Fruit fly (Drosophila melanogaster) whole organism, embryonic: ENCODE measurements around the gene Wbp2.

Experiments
- Atf-2 ChIP-seq: fragments of 200-800 bp; sonication (Bioruptor generic); optimal IDR thresholded peaks from 2 replicates; lab custom pipeline; 2016; ENCODE audit warnings: missing biosample characterization, missing genetic modification characterization
- Bteb2 ChIP-seq: fragments of 200-800 bp; sonication (Bioruptor generic); optimal IDR thresholded peaks from 2 replicates; lab custom pipeline; 2016; ENCODE audit warnings: missing biosample characterization, missing genetic modification characterization
- CG10654 ChIP-seq: fragments of 200-800 bp; sonication (Bioruptor generic); optimal IDR thresholded peaks from 2 replicates; lab custom pipeline; 2016; ENCODE audit warnings: missing biosample characterization, missing genetic modification characterization
- CG12744 ChIP-seq: fragments of 200-800 bp; sonication (Bioruptor generic); optimal IDR thresholded peaks from 2 replicates; lab custom pipeline; 2016; ENCODE audit warnings: missing biosample characterization, missing genetic modification characterization
- CG14860 ChIP-seq: fragments of 200-800 bp; sonication (Bioruptor generic); IDR thresholded peaks from 3 replicates; pipeline ENCODE4 v1.3.6; 2022; ENCODE audit warnings: missing biosample characterization, missing genetic modification characterization; ENCODE audit not compliant: partially characterized antibody
- CG15514 ChIP-seq: fragments of 200-800 bp; sonication (Bioruptor generic); optimal IDR thresholded peaks from 3 replicates; lab custom pipeline; 2017; ENCODE audit warnings: missing biosample characterization, missing genetic modification characterization, mild to moderate bottlenecking, moderate library complexity, missing genetic modification reagents
- CG16863 ChIP-seq: fragments of 200-800 bp; sonication (Bioruptor generic); optimal IDR thresholded peaks from 3 replicates; lab custom pipeline; 2016; ENCODE audit warnings: missing biosample characterization, missing genetic modification characterization
- CG1792 ChIP-seq: fragments of 200-800 bp; sonication (Bioruptor generic); optimal IDR thresholded peaks from 2 replicates; lab custom pipeline; 2016; ENCODE audit warnings: missing biosample characterization, missing genetic modification characterization
- CG2889 ChIP-seq: fragments of 200-800 bp; sonication (Bioruptor generic); IDR thresholded peaks from 3 replicates; pipeline ENCODE4 v1.3.6; 2022; ENCODE audit warnings: missing biosample characterization, missing genetic modification characterization
- CG30020 ChIP-seq: fragments of 200-800 bp; optimal IDR thresholded peaks from 2 replicates; lab custom pipeline; 2019; ENCODE audit warnings: missing biosample characterization, mild to moderate bottlenecking, missing genetic modification characterization, moderate library complexity
- CG4820 ChIP-seq: fragments of 200-800 bp; sonication (Bioruptor generic); optimal IDR thresholded peaks from 3 replicates; lab custom pipeline; 2016; ENCODE audit warnings: missing biosample characterization, missing genetic modification characterization
- CG4854 ChIP-seq: fragments of 200-800 bp; sonication (Bioruptor generic); optimal IDR thresholded peaks from 2 replicates; lab custom pipeline; 2016; ENCODE audit warnings: missing biosample characterization, missing genetic modification characterization, inconsistent platforms
- CG8290 ChIP-seq, 3 experiments: fragments of 200-800 bp; sonication (Bioruptor generic); optimal IDR thresholded peaks; 2 replicates each; lab custom pipeline; 2016 to 2019; ENCODE audit warnings: missing biosample characterization in 3 of 3, missing genetic modification characterization in 3 of 3, mild to moderate bottlenecking in 2 of 3, moderate library complexity in 1 of 3
- CG8359 ChIP-seq: fragments of 200-800 bp; sonication (Bioruptor generic); optimal IDR thresholded peaks from 2 replicates; lab custom pipeline; 2017; ENCODE audit warnings: missing biosample characterization, mild to moderate bottlenecking, missing genetic modification characterization, borderline replicate concordance
- CkIIα-i1 ChIP-seq: fragments of 200-800 bp; sonication (Bioruptor generic); IDR thresholded peaks from 2 replicates; pipeline ENCODE4 v1.3.6; 2022; ENCODE audit warnings: missing biosample characterization, missing genetic modification characterization
- D19A ChIP-seq: fragments of 200-800 bp; optimal IDR thresholded peaks from 3 replicates; lab custom pipeline; 2019; ENCODE audit warnings: missing biosample characterization, mild to moderate bottlenecking, missing genetic modification characterization, moderate library complexity
- Dad ChIP-seq: fragments of 200-800 bp; sonication (Bioruptor generic); optimal IDR thresholded peaks from 3 replicates; lab custom pipeline; 2016; ENCODE audit warnings: missing biosample characterization, missing genetic modification characterization
- Dip2 ChIP-seq: fragments of 200-800 bp; sonication (Bioruptor generic); IDR thresholded peaks from 2 replicates; pipeline ENCODE4 v1.3.6; 2022; ENCODE audit warnings: missing biosample characterization, missing genetic modification characterization
- Doc3 ChIP-seq: fragments of 200-800 bp; sonication (Bioruptor generic); IDR thresholded peaks from 3 replicates; pipeline ENCODE4 v1.3.6; 2022; ENCODE audit warnings: missing biosample characterization, missing genetic modification characterization; ENCODE audit not compliant: partially characterized antibody
- Dp ChIP-seq: fragments of 200-800 bp; sonication (Bioruptor generic); optimal IDR thresholded peaks from 2 replicates; lab custom pipeline; 2018; ENCODE audit warnings: missing biosample characterization, mild to moderate bottlenecking, missing genetic modification characterization, moderate library complexity
- Hey ChIP-seq: fragments of 200-800 bp; sonication (Bioruptor generic); optimal IDR thresholded peaks from 3 replicates; lab custom pipeline; 2018; ENCODE audit warnings: missing biosample characterization, mild to moderate bottlenecking, missing genetic modification characterization
- Hr39 ChIP-seq: fragments of >200 bp; optimal IDR thresholded peaks from 2 replicates; lab custom pipeline; 2017
- Lpt ChIP-seq: fragments of >200 bp; optimal IDR thresholded peaks from 2 replicates; lab custom pipeline; 2018; ENCODE audit warnings: missing biosample characterization, missing genetic modification characterization
- NK7.1 ChIP-seq: fragments of 200-800 bp; sonication (Bioruptor generic); optimal IDR thresholded peaks from 3 replicates; lab custom pipeline; 2016; ENCODE audit warnings: missing biosample characterization, missing genetic modification characterization
- Oli ChIP-seq: fragments of 200-800 bp; sonication (Bioruptor generic); optimal IDR thresholded peaks from 2 replicates; lab custom pipeline; 2018; ENCODE audit warnings: missing biosample characterization, mild to moderate bottlenecking, missing genetic modification characterization, moderate library complexity
- Pdp1 ChIP-seq, 2 experiments: fragments of 200-800 bp; sonication (Bioruptor generic); optimal IDR thresholded peaks; 3 replicates each; lab custom pipeline; 2016; ENCODE audit warnings: missing biosample characterization in 2 of 2, missing genetic modification characterization in 2 of 2, mild to moderate bottlenecking in 1 of 2, moderate library complexity in 1 of 2
- Rx ChIP-seq: fragments of 200-800 bp; sonication (Bioruptor generic); IDR thresholded peaks from 2 replicates; pipeline ENCODE4 v1.3.6; 2022; ENCODE audit warnings: missing biosample characterization, missing genetic modification characterization
- Taf1 ChIP-seq: fragments of 200-800 bp; sonication (Bioruptor generic); IDR thresholded peaks from 2 replicates; pipeline ENCODE4 v1.3.6; 2022; ENCODE audit warnings: missing biosample characterization, missing genetic modification characterization
- Xrp1 ChIP-seq: fragments of 200-800 bp; sonication (Bioruptor generic); IDR thresholded peaks from 2 replicates; pipeline ENCODE4 v1.3.6; 2022; ENCODE audit warnings: missing biosample characterization, missing genetic modification characterization
- amos ChIP-seq: fragments of 200-800 bp; sonication (Bioruptor generic); IDR thresholded peaks from 2 replicates; pipeline ENCODE4 v1.3.6; 2022; ENCODE audit warnings: missing biosample characterization, missing genetic modification characterization; ENCODE audit not compliant: partially characterized antibody
- bab2 ChIP-seq: fragments of 200-800 bp; sonication (Bioruptor generic); optimal IDR thresholded peaks from 2 replicates; lab custom pipeline; 2016; ENCODE audit warnings: missing biosample characterization, missing genetic modification characterization
- chm ChIP-seq: fragments of 200-800 bp; sonication (Bioruptor generic); IDR thresholded peaks from 2 replicates; pipeline ENCODE4 v1.3.6; 2022; ENCODE audit warnings: missing biosample characterization, missing genetic modification characterization
- dimm ChIP-seq: fragments of 200-800 bp; sonication (Bioruptor generic); IDR thresholded peaks from 2 replicates; pipeline ENCODE4 v1.3.6; 2022; ENCODE audit warnings: missing biosample characterization, missing genetic modification characterization
- fd64A ChIP-seq: fragments of 200-800 bp; sonication (Bioruptor generic); optimal IDR thresholded peaks from 3 replicates; lab custom pipeline; 2018; ENCODE audit warnings: missing biosample characterization, mild to moderate bottlenecking, missing genetic modification characterization
- grn ChIP-seq: fragments of 200-800 bp; sonication (Bioruptor generic); optimal IDR thresholded peaks from 3 replicates; lab custom pipeline; 2017; ENCODE audit warnings: missing biosample characterization, missing genetic modification characterization
- gsb-n ChIP-seq: fragments of 200-800 bp; sonication (Bioruptor generic); optimal IDR thresholded peaks from 3 replicates; lab custom pipeline; 2018; ENCODE audit warnings: missing biosample characterization, mild to moderate bottlenecking, missing genetic modification characterization
- gt ChIP-seq: fragments of 200-800 bp; sonication (Bioruptor generic); IDR thresholded peaks from 2 replicates; pipeline ENCODE4 v1.3.6; 2022; ENCODE audit warnings: missing biosample characterization, missing genetic modification characterization
- jumu ChIP-seq: fragments of 200-800 bp; sonication (Bioruptor generic); optimal IDR thresholded peaks from 3 replicates; lab custom pipeline; 2016; ENCODE audit warnings: missing biosample characterization, missing genetic modification characterization
- lab ChIP-seq: fragments of 200-800 bp; sonication (Bioruptor generic); optimal IDR thresholded peaks from 3 replicates; lab custom pipeline; 2017; ENCODE audit warnings: missing biosample characterization, missing genetic modification characterization, mild to moderate bottlenecking, moderate library complexity, missing genetic modification reagents
- lilli ChIP-seq: fragments of 200-800 bp; sonication (Bioruptor generic); optimal IDR thresholded peaks from 3 replicates; lab custom pipeline; 2016; ENCODE audit warnings: missing biosample characterization, missing genetic modification characterization
- lmd ChIP-seq: fragments of 200-800 bp; sonication (Bioruptor generic); IDR thresholded peaks from 2 replicates; pipeline ENCODE4 v1.3.6; 2022; ENCODE audit warnings: missing biosample characterization, missing genetic modification characterization
- mld ChIP-seq: fragments of 200-800 bp; sonication (Bioruptor generic); IDR thresholded peaks from 3 replicates; pipeline ENCODE4 v1.3.6; 2022; ENCODE audit warnings: missing biosample characterization, missing genetic modification characterization; ENCODE audit not compliant: partially characterized antibody
- peb ChIP-seq: fragments of 200-800 bp; sonication (Bioruptor generic); IDR thresholded peaks from 2 replicates; pipeline ENCODE4 v1.3.6; 2022; ENCODE audit warnings: missing biosample characterization, missing genetic modification characterization
- pita ChIP-seq: fragments of 200-800 bp; sonication (Bioruptor generic); optimal IDR thresholded peaks from 2 replicates; lab custom pipeline; 2017; ENCODE audit warnings: missing biosample characterization, mild to moderate bottlenecking, missing genetic modification characterization
- sisA ChIP-seq: fragments of 200-800 bp; sonication (Bioruptor generic); IDR thresholded peaks from 2 replicates; pipeline ENCODE4 v1.3.6; 2022; ENCODE audit warnings: missing biosample characterization, missing genetic modification characterization
- slp2 ChIP-seq: fragments of 200-800 bp; sonication (Bioruptor generic); optimal IDR thresholded peaks from 2 replicates; lab custom pipeline; 2016; ENCODE audit warnings: missing biosample characterization, missing genetic modification characterization
- stwl ChIP-seq: fragments of 200-800 bp; sonication (Bioruptor generic); optimal IDR thresholded peaks from 3 replicates; lab custom pipeline; 2018; ENCODE audit warnings: missing biosample characterization, mild to moderate bottlenecking, missing genetic modification characterization, moderate library complexity
- tup ChIP-seq: fragments of 200-800 bp; sonication (Bioruptor generic); optimal IDR thresholded peaks from 2 replicates; lab custom pipeline; 2016; ENCODE audit warnings: missing biosample characterization, mild to moderate bottlenecking, missing genetic modification characterization, moderate library complexity
- usp ChIP-seq: fragments of >200 bp; optimal IDR thresholded peaks from 2 replicates; lab custom pipeline; 2017; ENCODE audit warnings: missing biosample characterization, missing genetic modification characterization
- zfh1 ChIP-seq: fragments of 200-800 bp; sonication (Bioruptor generic); IDR thresholded peaks from 3 replicates; pipeline ENCODE4 v1.3.6; 2022; ENCODE audit warnings: missing biosample characterization, missing genetic modification characterization

Gene Wbp2

dm6 chr3L:12803159-12804034, 46.6 kb upstream of the Wbp2 start (continued):
- TF ChIP-seq Doc3: no peak
- TF ChIP-seq CG8290 (GFP tag; optimal IDR thresholded peaks at IDR 0.05; lab: Kevin White, UChicago): no peak
- no peak for TF ChIP-seq CG8290 (tag; optimal IDR thresholded peaks at IDR 0.05; lab: Kevin White, UChicago)
- TF ChIP-seq jumu (GFP tag; lab: Kevin White, UChicago): no peak
- TF ChIP-seq CG4820 (GFP tag; lab: Kevin White, UChicago): no peak
- TF ChIP-seq sisA (GFP tag; lab: Robert Waterston, UW): peak; percentile 17; the same call in 1 of the 2 replicates
- no peak for TF ChIP-seq CG8359 (GFP tag; lab: Kevin White, UChicago)
- peak; percentile 1 for TF ChIP-seq CG1792
- no peak for TF ChIP-seq D19A (tag; lab: Kevin White, UChicago)
- TF ChIP-seq chm: no peak
- TF ChIP-seq Hr39 (lab: Kevin White, UChicago): no peak
- TF ChIP-seq Rx: no peak
- TF ChIP-seq Taf1 (GFP tag; lab: Robert Waterston, UW): peak; percentile 48; the same call in 1 of the 2 replicates
- TF ChIP-seq dimm (GFP tag; lab: Robert Waterston, UW): no peak
- TF ChIP-seq Pdp1 (GFP tag; optimal IDR thresholded peaks at IDR 0.05; lab: Kevin White, UChicago): peak; percentile 38 to 53
- peak; percentile 56 for TF ChIP-seq lab
- no peak for TF ChIP-seq slp2 (GFP tag; lab: Kevin White, UChicago)
- no peak for TF ChIP-seq Dp (GFP tag; lab: Kevin White, UChicago)
- TF ChIP-seq Bteb2: peak; percentile 62
- TF ChIP-seq CG2889 (GFP tag; lab: Robert Waterston, UW): no peak
- no peak for TF ChIP-seq usp (GFP tag; lab: Kevin White, UChicago)
- peak; percentile 62 for TF ChIP-seq lilli (GFP tag; lab: Kevin White, UChicago)
- TF ChIP-seq Dad (GFP tag; lab: Kevin White, UChicago): no peak
- TF ChIP-seq pita (GFP tag; lab: Kevin White, UChicago): no peak
- no peak for TF ChIP-seq NK7.1 (GFP tag; lab: Kevin White, UChicago)
- no peak for TF ChIP-seq Dip2 (GFP tag; lab: Robert Waterston, UW)
- peak; percentile 53; the same call in 1 of the 2 replicates for TF ChIP-seq lmd (GFP tag; lab: Robert Waterston, UW)
- no peak for TF ChIP-seq gt
- no peak for TF ChIP-seq CkIIα-i1 (GFP tag; lab: Robert Waterston, UW)
- TF ChIP-seq CG15514 (GFP tag; lab: Kevin White, UChicago): peak; percentile 40
- TF ChIP-seq amos: no peak
- TF ChIP-seq tup (GFP tag; lab: Kevin White, UChicago): no peak
- no peak for TF ChIP-seq peb (GFP tag; lab: Robert Waterston, UW)
- TF ChIP-seq zfh1 (GFP tag; lab: Robert Waterston, UW): no peak
- TF ChIP-seq Lpt (GFP tag; lab: Kevin White, UChicago): no peak
- peak; percentile 32 for TF ChIP-seq CG16863 (GFP tag; lab: Kevin White, UChicago)
- peak; percentile 45 for TF ChIP-seq bab2 (GFP tag; lab: Kevin White, UChicago)
- no peak for TF ChIP-seq CG30020 (tag; lab: Kevin White, UChicago)
- no peak for TF ChIP-seq Xrp1 (GFP tag; lab: Robert Waterston, UW)
- TF ChIP-seq gsb-n (tag; lab: Kevin White, UChicago): no peak
- TF ChIP-seq mld (GFP tag; lab: Robert Waterston, UW): no peak
- TF ChIP-seq CG14860 (GFP tag; lab: Robert Waterston, UW): no peak
- TF ChIP-seq Hey: no peak
- TF ChIP-seq CG10654: no peak
- TF ChIP-seq CG4854: no peak
- peak; percentile 47 for TF ChIP-seq Oli (tag; lab: Kevin White, UChicago)
- TF ChIP-seq fd64A (GFP tag; lab: Kevin White, UChicago): no peak
- TF ChIP-seq grn (GFP tag; lab: Kevin White, UChicago): no peak
- peak; percentile 58 for TF ChIP-seq CG12744
- TF ChIP-seq stwl (tag; lab: Kevin White, UChicago): no peak
- TF ChIP-seq Atf-2: peak; percentile 38
